Worm (Caenorhabditis elegans): ENCODE results near the gene B0524.6.

- TF ChIP-seq nhr-47 (tag; optimal IDR thresholded peaks at IDR 0.05) (no peak), aha-1 (tag; optimal IDR thresholded peaks at IDR 0.05) (no peak), ztf-11 (tag; optimal IDR thresholded peaks at IDR 0.05) (no peak), skn-1 (tag; optimal IDR thresholded peaks at IDR 0.05) (no peak), fkh-10 (GFP tag; optimal IDR thresholded peaks at IDR 0.05) (no peak), unc-98 (GFP tag; IDR thresholded peaks at IDR 0.05) (no peak), irx-1 (tag; optimal IDR thresholded peaks at IDR 0.05) (no peak), ceh-88 (GFP tag; IDR thresholded peaks at IDR 0.05) (no peak)
These were observed 32.5 kb upstream of the B0524.6 start for ce11 chrIII:1937879-1938438.

Measured in whole organism, L1 larva.